Worm (Caenorhabditis elegans) whole organism, mixed stage, embryonic: ENCODE measurements around the gene epg-9.

Source experiments
- M03D4.4 ChIP-seq: sonication (generic microtip); optimal IDR thresholded peaks from 2 replicates; lab custom pipeline; 2017; ENCODE audit warnings: mild to moderate bottlenecking, missing genetic modification characterization, missing compliant biosample characterization
- bed-3 ChIP-seq: fragments of 200-800 bp; sonication (Bioruptor generic); optimal IDR thresholded peaks from 3 replicates; lab custom pipeline; 2018; ENCODE audit warnings: mild to moderate bottlenecking, missing genetic modification characterization, moderate library complexity, missing compliant biosample characterization
- blmp-1 ChIP-seq: fragments of 150-350 bp; optimal IDR thresholded peaks from 2 replicates; lab custom pipeline; 2014; ENCODE audit warnings: missing biosample characterization, missing genetic modification characterization
- ceh-39 ChIP-seq: fragments of 150-350 bp; optimal IDR thresholded peaks from 2 replicates; lab custom pipeline; 2014; ENCODE audit warnings: missing biosample characterization, missing genetic modification characterization
- ceh-43 ChIP-seq: fragments of 200-800 bp; sonication (Bioruptor generic); optimal IDR thresholded peaks from 2 replicates; lab custom pipeline; 2018; ENCODE audit warnings: mild to moderate bottlenecking, missing genetic modification characterization, moderate library complexity, missing compliant biosample characterization
- ceh-83 ChIP-seq: fragments of 200-800 bp; sonication (Bioruptor generic); optimal IDR thresholded peaks from 2 replicates; lab custom pipeline; 2018; ENCODE audit warnings: mild to moderate bottlenecking, missing genetic modification characterization, missing compliant biosample characterization
- ces-1 ChIP-seq: fragments of 150-350 bp; optimal IDR thresholded peaks from 2 replicates; lab custom pipeline; 2014; ENCODE audit warnings: missing biosample characterization, missing genetic modification reagents, missing genetic modification characterization
- cnd-1 ChIP-seq: fragments of 200-800 bp; sonication (Bioruptor generic); optimal IDR thresholded peaks from 2 replicates; lab custom pipeline; 2018; ENCODE audit warnings: mild to moderate bottlenecking, missing genetic modification characterization, missing compliant biosample characterization
- drap-1 ChIP-seq: fragments of 200-800 bp; sonication (Bioruptor generic); optimal IDR thresholded peaks from 3 replicates; lab custom pipeline; 2018; ENCODE audit warnings: mild to moderate bottlenecking, missing genetic modification characterization, missing compliant biosample characterization
- elt-1 ChIP-seq: sonication (generic microtip); optimal IDR thresholded peaks from 2 replicates; lab custom pipeline; 2017; ENCODE audit warnings: missing genetic modification characterization, mild to moderate bottlenecking, missing compliant biosample characterization, antibody characterized with exemption, moderate library complexity, borderline replicate concordance; ENCODE audit not compliant: insufficient read depth
- elt-3 ChIP-seq: fragments of 150-350 bp; optimal IDR thresholded peaks from 2 replicates; lab custom pipeline; 2014; ENCODE audit warnings: missing biosample characterization, missing genetic modification characterization
- flh-1 ChIP-seq: fragments of 200-800 bp; sonication (Bioruptor generic); optimal IDR thresholded peaks from 2 replicates; lab custom pipeline; 2018; ENCODE audit warnings: mild to moderate bottlenecking, missing genetic modification characterization, moderate library complexity, missing compliant biosample characterization
- ham-2 ChIP-seq: fragments of 200-800 bp; sonication (Bioruptor generic); optimal IDR thresholded peaks from 2 replicates; lab custom pipeline; 2018; ENCODE audit warnings: mild to moderate bottlenecking, missing genetic modification characterization, missing compliant biosample characterization
- hlh-1 ChIP-seq: fragments of 150-350 bp; optimal IDR thresholded peaks from 2 replicates; lab custom pipeline; 2014; ENCODE audit warnings: missing biosample characterization, missing genetic modification reagents, missing genetic modification characterization
- lin-13 ChIP-seq: fragments of 150-350 bp; optimal IDR thresholded peaks from 2 replicates; lab custom pipeline; 2014; ENCODE audit warnings: missing biosample characterization, missing genetic modification characterization
- lin-32 ChIP-seq: fragments of 200-800 bp; sonication (Bioruptor generic); optimal IDR thresholded peaks from 2 replicates; lab custom pipeline; 2018; ENCODE audit warnings: mild to moderate bottlenecking, missing genetic modification characterization, missing compliant biosample characterization
- lsy-2 ChIP-seq: fragments of 150-350 bp; optimal IDR thresholded peaks from 2 replicates; lab custom pipeline; 2014; ENCODE audit warnings: missing biosample characterization, missing genetic modification characterization
- mab-5 ChIP-seq: fragments of 150-350 bp; optimal IDR thresholded peaks from 2 replicates; lab custom pipeline; 2014; ENCODE audit warnings: missing biosample characterization, missing genetic modification characterization
- mep-1 ChIP-seq: fragments of 150-350 bp; optimal IDR thresholded peaks from 2 replicates; lab custom pipeline; 2017; ENCODE audit warnings: missing biosample characterization, missing genetic modification reagents, missing genetic modification characterization, inconsistent platforms
- mls-2 ChIP-seq: sonication (generic microtip); optimal IDR thresholded peaks from 2 replicates; lab custom pipeline; 2016; ENCODE audit warnings: mild to moderate bottlenecking, missing genetic modification characterization, moderate library complexity, missing compliant biosample characterization
- nhr-12 ChIP-seq: fragments of 150-350 bp; optimal IDR thresholded peaks from 2 replicates; lab custom pipeline; 2014; ENCODE audit warnings: missing biosample characterization, missing genetic modification characterization
- nhr-2 ChIP-seq: fragments of 150-350 bp; optimal IDR thresholded peaks from 2 replicates; lab custom pipeline; 2014; ENCODE audit warnings: missing biosample characterization, missing genetic modification characterization
- nhr-237 ChIP-seq: fragments of 150-350 bp; optimal IDR thresholded peaks from 2 replicates; lab custom pipeline; 2014; ENCODE audit warnings: missing biosample characterization, missing genetic modification characterization
- nhr-28 ChIP-seq: fragments of 150-350 bp; optimal IDR thresholded peaks from 2 replicates; lab custom pipeline; 2014; ENCODE audit warnings: missing biosample characterization, missing genetic modification characterization
- nhr-76 ChIP-seq: sonication (generic microtip); optimal IDR thresholded peaks from 2 replicates; lab custom pipeline; 2017; ENCODE audit warnings: missing biosample characterization, missing genetic modification characterization
- pha-4 ChIP-seq: fragments of 150-350 bp; optimal IDR thresholded peaks from 2 replicates; lab custom pipeline; 2018; ENCODE audit warnings: missing biosample characterization, missing genetic modification reagents, missing genetic modification characterization
- sem-2 ChIP-seq: fragments of 200-800 bp; sonication (Bioruptor generic); optimal IDR thresholded peaks from 2 replicates; lab custom pipeline; 2018; ENCODE audit warnings: mild to moderate bottlenecking, missing genetic modification characterization, missing compliant biosample characterization
- snpc-4 ChIP-seq: fragments of 150-350 bp; optimal IDR thresholded peaks from 2 replicates; lab custom pipeline; 2014; ENCODE audit warnings: missing biosample characterization, missing genetic modification characterization
- sptf-1 ChIP-seq: sonication (generic microtip); optimal IDR thresholded peaks from 2 replicates; lab custom pipeline; 2017; ENCODE audit warnings: mild to moderate bottlenecking, missing genetic modification characterization, moderate library complexity, missing compliant biosample characterization
- tbx-8 ChIP-seq: fragments of 200-800 bp; sonication (Bioruptor generic); optimal IDR thresholded peaks from 2 replicates; lab custom pipeline; 2018; ENCODE audit warnings: mild to moderate bottlenecking, missing genetic modification characterization, moderate library complexity, missing compliant biosample characterization
- unc-120 ChIP-seq: sonication (generic microtip); optimal IDR thresholded peaks from 2 replicates; lab custom pipeline; 2017; ENCODE audit warnings: missing genetic modification characterization, missing compliant biosample characterization; ENCODE audit not compliant: poor library complexity, severe bottlenecking
- unc-39 ChIP-seq: fragments of 150-350 bp; optimal IDR thresholded peaks from 2 replicates; lab custom pipeline; 2014; ENCODE audit warnings: missing biosample characterization, missing genetic modification characterization
- unc-62 ChIP-seq: fragments of 150-350 bp; optimal IDR thresholded peaks from 2 replicates; lab custom pipeline; 2014; ENCODE audit warnings: missing biosample characterization, missing genetic modification reagents, missing genetic modification characterization
- zip-8 ChIP-seq: fragments of 150-350 bp; optimal IDR thresholded peaks from 2 replicates; lab custom pipeline; 2014; ENCODE audit warnings: missing biosample characterization, missing genetic modification characterization
- ztf-11 ChIP-seq: fragments of 150-350 bp; optimal IDR thresholded peaks from 2 replicates; lab custom pipeline; 2014; ENCODE audit warnings: missing biosample characterization, missing genetic modification characterization

Gene epg-9

ce11 chrIV:2639666-2640273 lies 38.8 kb downstream of the epg-9 start:
- TF ChIP-seq pha-4 (no peak), lsy-2 (no peak), hlh-1 (tag; lab: Kevin White, UChicago) (no peak), drap-1 (GFP tag; lab: Kevin White, UChicago) (peak; percentile 25), blmp-1 (no peak), nhr-2 (tag; lab: Kevin White, UChicago) (peak; percentile 90), sem-2 (GFP tag; lab: Kevin White, UChicago) (peak; percentile 58), ceh-83 (peak; percentile 72), elt-1 (tag; lab: Kevin White, UChicago) (no peak), lin-32 (GFP tag; lab: Kevin White, UChicago) (peak; percentile 19), unc-120 (tag; lab: Kevin White, UChicago) (peak; percentile 49), ceh-43 (GFP tag; lab: Kevin White, UChicago) (no peak), elt-3 (no peak), ceh-39 (tag; lab: Kevin White, UChicago) (no peak), mab-5 (no peak), flh-1 (GFP tag; lab: Kevin White, UChicago) (peak; percentile 13), tbx-8 (GFP tag; lab: Kevin White, UChicago) (peak; percentile 7), nhr-28 (no peak), zip-8 (tag; lab: Kevin White, UChicago) (peak; percentile 90), ces-1 (no peak), lin-13 (no peak), M03D4.4 (peak; percentile 52), bed-3 (GFP tag; lab: Kevin White, UChicago) (peak; percentile 50), cnd-1 (tag; lab: Kevin White, UChicago) (peak; percentile 11), ztf-11 (tag; lab: Kevin White, UChicago) (no peak), mls-2 (tag; lab: Kevin White, UChicago) (peak; percentile 59), mep-1 (tag; lab: Kevin White, UChicago) (no peak), unc-39 (tag; lab: Kevin White, UChicago) (no peak), sptf-1 (tag; lab: Kevin White, UChicago) (peak; percentile 83), nhr-237 (tag; lab: Kevin White, UChicago) (no peak), unc-62 (no peak), snpc-4 (tag; lab: Kevin White, UChicago) (no peak), nhr-76 (no peak), nhr-12 (tag; lab: Kevin White, UChicago) (no peak), ham-2 (GFP tag; lab: Kevin White, UChicago) (peak; percentile 35)

DNA sequence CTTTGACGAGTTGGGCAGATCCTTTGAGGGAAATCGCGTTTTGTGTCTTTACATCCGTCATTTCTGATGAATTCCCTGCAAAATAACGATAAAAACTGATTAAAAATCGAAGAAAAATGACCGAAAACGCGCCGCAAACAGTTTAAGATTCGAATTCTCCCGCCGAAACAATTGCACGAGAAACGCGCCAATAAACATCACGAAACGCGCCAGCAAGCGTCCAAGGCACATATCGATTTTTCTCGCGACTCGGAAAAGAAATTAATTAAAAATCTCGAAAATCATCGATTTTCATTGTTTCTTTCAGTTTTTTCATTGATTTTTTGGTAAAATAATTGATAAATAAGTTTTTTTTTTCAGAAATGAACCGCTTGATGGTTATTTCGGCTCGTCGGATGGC lies 40.0 kb downstream of the epg-9 start, which contains the start of the genes mdf-2 and nduv-3:
mdf-2 (minus strand) TSS at position 176 of the 400 bp plus-strand sequence.
nduv-3 (plus strand) TSS at position 361 of the 400 bp plus-strand sequence.
- TF ChIP-seq nhr-237 (tag; lab: Kevin White, UChicago) = peak; percentile 30
- TF ChIP-seq unc-39 (tag; lab: Kevin White, UChicago) = no peak
- no peak for TF ChIP-seq nhr-12 (tag; lab: Kevin White, UChicago)
- peak; percentile 61 for TF ChIP-seq mep-1 (tag; lab: Kevin White, UChicago)
- TF ChIP-seq pha-4 = peak; percentile 74
- TF ChIP-seq lsy-2 = peak; percentile 78
- no peak for TF ChIP-seq flh-1 (GFP tag; lab: Kevin White, UChicago)
- TF ChIP-seq ces-1 = peak; percentile 83
- peak; percentile 75 for TF ChIP-seq ceh-39 (tag; lab: Kevin White, UChicago)
- TF ChIP-seq elt-3 = no peak
- TF ChIP-seq sem-2 (GFP tag; lab: Kevin White, UChicago) = no peak
- no peak for TF ChIP-seq elt-1 (tag; lab: Kevin White, UChicago)
- no peak for TF ChIP-seq mls-2 (tag; lab: Kevin White, UChicago)
- peak; percentile 82 for TF ChIP-seq lin-13

DNA sequence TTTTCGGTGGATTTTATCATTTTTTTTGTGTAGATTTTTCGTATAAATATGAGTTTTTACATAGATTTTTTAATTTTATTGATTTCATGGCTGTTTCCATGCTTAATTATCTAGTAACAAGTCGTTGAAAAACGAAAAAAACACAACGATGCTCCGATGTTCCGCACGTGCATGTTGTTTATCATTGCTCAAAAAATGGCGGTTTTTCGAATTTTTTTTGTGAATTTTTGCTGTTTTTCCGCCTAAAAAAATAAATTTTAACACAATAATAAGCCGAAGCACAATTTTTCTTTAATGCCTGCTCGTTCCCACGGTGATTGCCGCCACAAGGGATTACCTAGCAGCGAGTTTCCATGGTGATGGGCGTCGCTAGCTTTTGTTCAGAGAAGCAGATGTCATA lies 41.1 kb downstream of the epg-9 start:
- TF ChIP-seq elt-1 (tag; lab: Kevin White, UChicago) (no peak), pha-4 (no peak), tbx-8 (GFP tag; lab: Kevin White, UChicago) (no peak), ces-1 (no peak), sem-2 (GFP tag; lab: Kevin White, UChicago) (no peak), flh-1 (GFP tag; lab: Kevin White, UChicago) (no peak), sptf-1 (tag; lab: Kevin White, UChicago) (no peak), ham-2 (GFP tag; lab: Kevin White, UChicago) (no peak), zip-8 (tag; lab: Kevin White, UChicago) (no peak)
